Worm (Caenorhabditis elegans) whole organism, young adult: ENCODE data around the gene Y75B12A.2.
A peak's percentile ranks its signal among the peaks of the same experiment; 100 is the strongest.

Experiments
- C17E4.6 ChIP-seq: fragments of 200-800 bp; sonication (Bioruptor generic); IDR thresholded peaks from 2 replicates; pipeline ENCODE4 v1.3.6; 2022; ENCODE audit warnings: missing genetic modification reagents, missing genetic modification characterization, missing compliant biosample characterization
- F33H1.4 ChIP-seq: fragments of 200-800 bp; sonication (Bioruptor generic); IDR thresholded peaks from 2 replicates; pipeline ENCODE4 v1.3.6; 2022; ENCODE audit warnings: missing genetic modification reagents, missing genetic modification characterization, missing compliant biosample characterization
- F52B5.7 ChIP-seq: sonication (generic microtip); optimal IDR thresholded peaks from 2 replicates; lab custom pipeline; 2016; ENCODE audit warnings: mild to moderate bottlenecking, missing genetic modification characterization, missing compliant biosample characterization
- F57C9.4 ChIP-seq: sonication (generic microtip); optimal IDR thresholded peaks from 2 replicates; lab custom pipeline; 2017; ENCODE audit warnings: mild to moderate bottlenecking, missing genetic modification characterization, missing compliant biosample characterization
- K12H6.12 ChIP-seq: fragments of 200-800 bp; sonication (Bioruptor generic); optimal IDR thresholded peaks from 2 replicates; lab custom pipeline; 2018; ENCODE audit warnings: mild to moderate bottlenecking, missing genetic modification characterization, missing compliant biosample characterization
- Y53F4B.3 ChIP-seq: fragments of 200-800 bp; sonication (Bioruptor generic); IDR thresholded peaks from 2 replicates; pipeline ENCODE4 v1.3.6; 2022; ENCODE audit warnings: missing genetic modification reagents, missing genetic modification characterization, missing compliant biosample characterization
- Y67H2A.10 ChIP-seq: fragments of 200-800 bp; sonication (Bioruptor generic); conservative IDR thresholded peaks from 2 replicates; pipeline ENCODE4 v1.3.6; 2022; ENCODE audit warnings: missing genetic modification reagents, missing genetic modification characterization, missing compliant biosample characterization
- ZK185.1 ChIP-seq: sonication (generic microtip); optimal IDR thresholded peaks from 2 replicates; lab custom pipeline; 2016; ENCODE audit warnings: mild to moderate bottlenecking, missing genetic modification characterization, missing compliant biosample characterization; ENCODE audit not compliant: poor library complexity, severe bottlenecking
- aptf-2 ChIP-seq: fragments of 200-800 bp; sonication (Bioruptor generic); conservative IDR thresholded peaks from 2 replicates; pipeline ENCODE4 v1.3.6; 2022; ENCODE audit warnings: missing genetic modification reagents, missing genetic modification characterization, missing compliant biosample characterization
- aptf-3 ChIP-seq: fragments of 200-800 bp; sonication (Bioruptor generic); IDR thresholded peaks from 2 replicates; pipeline ENCODE4 v1.3.6; 2022; ENCODE audit warnings: missing genetic modification characterization, missing compliant biosample characterization
- attf-6 ChIP-seq: fragments of 200-800 bp; sonication (Bioruptor generic); IDR thresholded peaks from 2 replicates; pipeline ENCODE4 v1.3.6; 2022; ENCODE audit warnings: missing genetic modification reagents, missing genetic modification characterization, missing compliant biosample characterization
- bed-1 ChIP-seq: fragments of 200-800 bp; sonication (Bioruptor generic); IDR thresholded peaks from 2 replicates; pipeline ENCODE4 v1.3.6; 2022; ENCODE audit warnings: missing genetic modification reagents, missing genetic modification characterization, missing compliant biosample characterization
- bed-2 ChIP-seq: fragments of 200-800 bp; sonication (Bioruptor generic); IDR thresholded peaks from 2 replicates; pipeline ENCODE4 v1.3.6; 2022; ENCODE audit warnings: missing genetic modification reagents, missing genetic modification characterization, missing compliant biosample characterization
- ccch-3 ChIP-seq: fragments of 200-800 bp; sonication (Bioruptor generic); optimal IDR thresholded peaks from 2 replicates; lab custom pipeline; 2018; ENCODE audit warnings: mild to moderate bottlenecking, missing genetic modification characterization, missing compliant biosample characterization
- chd-7 ChIP-seq: sonication (generic microtip); optimal IDR thresholded peaks from 2 replicates; lab custom pipeline; 2016; ENCODE audit warnings: mild to moderate bottlenecking, missing genetic modification characterization, moderate library complexity, missing compliant biosample characterization
- die-1 ChIP-seq: sonication (generic microtip); optimal IDR thresholded peaks from 2 replicates; lab custom pipeline; 2016; ENCODE audit warnings: missing genotype, mild to moderate bottlenecking, missing genetic modification characterization, missing compliant biosample characterization
- dox-1 ChIP-seq: fragments of 200-800 bp; sonication (Bioruptor generic); IDR thresholded peaks from 2 replicates; pipeline ENCODE4 v1.3.6; 2022; ENCODE audit warnings: missing genetic modification reagents, missing genetic modification characterization, missing compliant biosample characterization
- hlh-12 ChIP-seq: sonication (generic microtip); optimal IDR thresholded peaks from 2 replicates; lab custom pipeline; 2016; ENCODE audit warnings: missing genetic modification characterization, missing compliant biosample characterization
- lin-35 ChIP-seq, 3 experiments: fragments of 150-350 bp in 2 of 3; sonication (generic microtip) in 1 of 3; optimal IDR thresholded peaks; 2 replicates each; lab custom pipeline; 2014 to 2018; ENCODE audit warnings: missing biosample characterization in 3 of 3, missing genetic modification characterization in 3 of 3, missing genetic modification reagents in 3 of 3
- lin-54 ChIP-seq: fragments of 200-800 bp; sonication (Bioruptor generic); optimal IDR thresholded peaks from 2 replicates; lab custom pipeline; 2018; ENCODE audit warnings: mild to moderate bottlenecking, missing genetic modification characterization, missing compliant biosample characterization
- lir-1 ChIP-seq: fragments of 200-800 bp; sonication (Bioruptor generic); conservative IDR thresholded peaks from 2 replicates; pipeline ENCODE4 v1.3.6; 2022; ENCODE audit warnings: missing genetic modification reagents, missing genetic modification characterization, missing compliant biosample characterization
- mcd-1 ChIP-seq: fragments of 200-800 bp; sonication (Bioruptor generic); IDR thresholded peaks from 2 replicates; pipeline ENCODE4 v1.3.6; 2022; ENCODE audit warnings: missing genetic modification reagents, missing genetic modification characterization, missing compliant biosample characterization
- nhr-27 ChIP-seq: fragments of 200-800 bp; sonication (Bioruptor generic); optimal IDR thresholded peaks from 2 replicates; lab custom pipeline; 2018; ENCODE audit warnings: mild to moderate bottlenecking, missing genetic modification characterization, moderate library complexity, missing compliant biosample characterization
- nhr-80 ChIP-seq: sonication (generic microtip); optimal IDR thresholded peaks from 2 replicates; lab custom pipeline; 2016; ENCODE audit warnings: missing genetic modification characterization, missing compliant biosample characterization
- nhr-90 ChIP-seq: sonication (generic microtip); optimal IDR thresholded peaks from 2 replicates; lab custom pipeline; 2016; ENCODE audit warnings: missing genotype, mild to moderate bottlenecking, missing genetic modification characterization, missing compliant biosample characterization
- rcor-1 ChIP-seq: fragments of 200-800 bp; sonication (Bioruptor generic); IDR thresholded peaks from 2 replicates; pipeline ENCODE4 v1.3.6; 2022; ENCODE audit warnings: missing genetic modification reagents, missing genetic modification characterization, missing compliant biosample characterization
- rec-8 ChIP-seq, 2 experiments: sonication (generic microtip); optimal IDR thresholded peaks; 2 replicates each; lab custom pipeline; 2016; ENCODE audit warnings: mild to moderate bottlenecking in 2 of 2, missing genetic modification characterization in 2 of 2, missing genetic modification reagents in 2 of 2, missing genotype in 2 of 2, missing biosample characterization in 1 of 2, missing compliant biosample characterization in 1 of 2, moderate library complexity in 1 of 2
- rpc-1 ChIP-seq, 2 experiments: fragments of 150-350 bp in 1 of 2; sonication (generic microtip) in 1 of 2; optimal IDR thresholded peaks; 2 replicates each; lab custom pipeline; 2014 to 2018; ENCODE audit warnings: missing biosample characterization in 1 of 2, missing genetic modification characterization in 1 of 2, missing genetic modification reagents in 1 of 2, missing genotype in 1 of 2
- sea-2 ChIP-seq: fragments of 200-800 bp; sonication (Bioruptor generic); IDR thresholded peaks from 2 replicates; pipeline ENCODE4 v1.3.6; 2022; ENCODE audit warnings: missing genetic modification characterization, missing compliant biosample characterization
- snpc-1.3 ChIP-seq: sonication (generic microtip); optimal IDR thresholded peaks from 2 replicates; lab custom pipeline; 2017; ENCODE audit warnings: missing genetic modification characterization, mild to moderate bottlenecking, missing compliant biosample characterization, antibody characterized with exemption, moderate library complexity, missing genotype, missing genetic modification reagents; ENCODE audit not compliant: insufficient read depth
- tlf-1 ChIP-seq: fragments of 200-800 bp; sonication (Bioruptor generic); optimal IDR thresholded peaks from 2 replicates; lab custom pipeline; 2018; ENCODE audit warnings: mild to moderate bottlenecking, missing genetic modification characterization, missing compliant biosample characterization
- unc-130 ChIP-seq: sonication (generic microtip); optimal IDR thresholded peaks from 2 replicates; lab custom pipeline; 2016; ENCODE audit warnings: missing genetic modification reagents, missing genetic modification characterization, missing compliant biosample characterization
- unc-62 ChIP-seq: fragments of 150-350 bp; optimal IDR thresholded peaks from 2 replicates; lab custom pipeline; 2014; ENCODE audit warnings: missing biosample characterization, missing genetic modification reagents, missing genetic modification characterization
- ztf-3 ChIP-seq: fragments of 200-800 bp; sonication (Bioruptor generic); optimal IDR thresholded peaks from 2 replicates; lab custom pipeline; 2018; ENCODE audit warnings: mild to moderate bottlenecking, missing genetic modification characterization, missing compliant biosample characterization

Y75B12A.2 gene

DNA sequence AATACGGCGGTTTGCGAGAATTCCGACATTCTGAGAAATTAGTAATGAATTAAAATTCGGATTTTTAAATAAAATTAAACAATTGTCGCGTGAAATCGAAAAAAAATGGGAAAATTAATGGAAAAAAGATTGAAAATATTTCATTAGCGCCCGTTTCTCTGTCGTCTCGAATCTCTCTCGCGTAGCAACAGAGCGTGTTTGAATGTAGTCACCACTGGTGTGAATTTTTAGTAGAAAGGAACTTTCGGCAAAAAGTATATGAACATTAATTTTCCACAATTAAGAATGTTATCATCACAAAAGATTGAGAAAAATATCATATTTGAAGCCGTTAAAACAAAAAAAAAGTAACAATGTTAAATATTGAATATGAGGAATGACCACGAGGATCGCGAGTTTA is 27.4 kb downstream of the Y75B12A.2 start, which contains the start of gene aipl-1 (continued):
- TF ChIP-seq Y67H2A.10 (0 out of 2 replicates have a peak, but pooled peaks have one; percentile 15), ztf-3 (GFP tag; lab: Kevin White, UChicago) (no peak), lin-54 (peak; percentile 62), unc-62 (GFP tag; lab: Kevin White, UChicago) (no peak), ZK185.1 (tag; lab: Kevin White, UChicago) (peak; percentile 6), C17E4.6 (GFP tag; lab: Robert Waterston, UW) (no peak), aptf-2 (GFP tag; lab: Robert Waterston, UW) (0 out of 2 replicates have a peak, but pooled peaks have one; percentile 28), rec-8 (tag; optimal IDR thresholded peaks at IDR 0.05; lab: Kevin White, UChicago) (no peak), die-1 (tag; lab: Kevin White, UChicago) (no peak), attf-6 (GFP tag; lab: Robert Waterston, UW) (no peak), rcor-1 (GFP tag; lab: Robert Waterston, UW) (peak; percentile 51; the same call in 1 of the 2 replicates), aptf-3 (GFP tag; lab: Robert Waterston, UW) (no peak), K12H6.12 (tag; lab: Kevin White, UChicago) (no peak), lir-1 (no peak), F52B5.7 (tag; lab: Kevin White, UChicago) (no peak), bed-1 (GFP tag; lab: Robert Waterston, UW) (no peak), F33H1.4 (GFP tag; lab: Robert Waterston, UW) (0 out of 2 replicates have a peak, but pooled peaks have one; percentile 31), tlf-1 (no peak), unc-130 (GFP tag; lab: Kevin White, UChicago) (no peak), sea-2 (GFP tag; lab: Robert Waterston, UW) (no peak), bed-2 (no peak), ccch-3 (GFP tag; lab: Kevin White, UChicago) (no peak), mcd-1 (GFP tag; lab: Robert Waterston, UW) (peak; percentile 90), rpc-1 (optimal IDR thresholded peaks at IDR 0.05; lab: Kevin White, UChicago) (no peak), rpc-1 (tag; optimal IDR thresholded peaks at IDR 0.05; lab: Kevin White, UChicago) (no peak), hlh-12 (tag; lab: Kevin White, UChicago) (no peak), nhr-90 (tag; lab: Kevin White, UChicago) (no peak), snpc-1.3 (tag; lab: Kevin White, UChicago) (no peak), chd-7 (tag; lab: Kevin White, UChicago) (no peak)

ce11 chrV:15139811-15140210 is 30.5 kb downstream of the Y75B12A.2 start:
- TF ChIP-seq nhr-27 (tag; lab: Kevin White, UChicago) (no peak), nhr-80 (tag; lab: Kevin White, UChicago) (peak; percentile 3)
- TF ChIP-seq, all 124 proteins: peak for 1

DNA sequence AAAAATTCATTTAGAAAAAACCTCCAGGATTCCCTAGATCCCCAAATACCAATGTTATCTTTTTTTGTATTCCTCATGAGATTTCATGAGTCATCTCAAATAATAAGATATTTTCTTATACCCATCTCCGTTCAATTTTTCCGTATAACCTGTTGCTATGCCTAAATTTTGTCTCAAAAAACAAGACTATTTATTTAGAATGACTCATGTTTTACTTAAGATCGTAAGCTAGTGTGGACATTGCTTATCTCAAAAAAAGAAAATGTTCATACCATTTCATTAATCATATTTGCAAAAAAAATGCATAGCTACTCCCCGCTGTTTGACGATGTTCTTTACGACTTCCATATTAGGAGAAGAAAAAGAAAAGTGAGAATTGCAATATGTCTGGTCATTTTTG is 30.9 kb downstream of the Y75B12A.2 start, which contains the start of gene K08F9.3:
TSS of gene K08F9.3 (plus strand) at position 301 of the 400 bp plus-strand sequence.
- TF ChIP-seq lin-35 (GFP tag; optimal IDR thresholded peaks at IDR 0.05; lab: Kevin White, UChicago) (no peak), dox-1 (GFP tag; lab: Robert Waterston, UW) (no peak), rpc-1 (optimal IDR thresholded peaks at IDR 0.05; lab: Kevin White, UChicago) (no peak), rpc-1 (tag; optimal IDR thresholded peaks at IDR 0.05; lab: Kevin White, UChicago) (no peak), F57C9.4 (tag; lab: Kevin White, UChicago) (no peak), Y53F4B.3 (GFP tag; lab: Robert Waterston, UW) (no peak)
- TF ChIP-seq, all 124 proteins: peak for 0
